Fruit fly (Drosophila melanogaster): ENCODE results near the gene csw.

csw gene

dm6 chrX:2125527-2126088 lies 31.6 kb downstream of the csw start:
- TF ChIP-seq h (optimal IDR thresholded peaks at IDR 0.05), result no peak
- TF ChIP-seq insv (optimal IDR thresholded peaks at IDR 0.05), result no peak
- TF ChIP-seq Myc (optimal IDR thresholded peaks at IDR 0.05), result no peak
- TF ChIP-seq ttk (optimal IDR thresholded peaks at IDR 0.05), result no peak
- TF ChIP-seq Sin3A (optimal IDR thresholded peaks at IDR 0.05), result no peak
- TF ChIP-seq psq (optimal IDR thresholded peaks at IDR 0.05), result no peak

dm6 chrX:2134226-2134880 lies 40.3 kb downstream of the csw start:
- TF ChIP-seq psq (optimal IDR thresholded peaks at IDR 0.05) (no peak), Sin3A (optimal IDR thresholded peaks at IDR 0.05) (no peak), insv (optimal IDR thresholded peaks at IDR 0.05) (no peak), Myc (optimal IDR thresholded peaks at IDR 0.05) (no peak), h (optimal IDR thresholded peaks at IDR 0.05) (no peak), ttk (optimal IDR thresholded peaks at IDR 0.05) (no peak)

- peak; percentile 81 for TF ChIP-seq ttk (optimal IDR thresholded peaks at IDR 0.05)
- TF ChIP-seq psq (optimal IDR thresholded peaks at IDR 0.05), result no peak
These were observed 41.1 kb downstream of the csw start for dm6 chrX:2134965-2135758.

- TF ChIP-seq insv (optimal IDR thresholded peaks at IDR 0.05), result no peak
- no peak for TF ChIP-seq psq (optimal IDR thresholded peaks at IDR 0.05)
- no peak for TF ChIP-seq Sin3A (optimal IDR thresholded peaks at IDR 0.05)
- TF ChIP-seq Myc (optimal IDR thresholded peaks at IDR 0.05), result no peak
- no peak for TF ChIP-seq ttk (optimal IDR thresholded peaks at IDR 0.05)
- no peak for TF ChIP-seq h (optimal IDR thresholded peaks at IDR 0.05)
These were observed 42.1 kb downstream of the csw start for dm6 chrX:2135868-2136787.

- TF ChIP-seq h (optimal IDR thresholded peaks at IDR 0.05) (no peak), insv (optimal IDR thresholded peaks at IDR 0.05) (no peak), psq (optimal IDR thresholded peaks at IDR 0.05) (no peak), Myc (optimal IDR thresholded peaks at IDR 0.05) (no peak), Sin3A (optimal IDR thresholded peaks at IDR 0.05) (no peak), ttk (optimal IDR thresholded peaks at IDR 0.05) (no peak)
These were observed 42.9 kb downstream of the csw start for dm6 chrX:2136831-2137452.

dm6 chrX:2137587-2138341 lies 43.7 kb downstream of the csw start:
- no peak for TF ChIP-seq insv (optimal IDR thresholded peaks at IDR 0.05)
- TF ChIP-seq Myc (optimal IDR thresholded peaks at IDR 0.05), result no peak
- TF ChIP-seq Sin3A (optimal IDR thresholded peaks at IDR 0.05), result no peak
- no peak for TF ChIP-seq ttk (optimal IDR thresholded peaks at IDR 0.05)
- no peak for TF ChIP-seq h (optimal IDR thresholded peaks at IDR 0.05)
- TF ChIP-seq psq (optimal IDR thresholded peaks at IDR 0.05), result no peak

DNA sequence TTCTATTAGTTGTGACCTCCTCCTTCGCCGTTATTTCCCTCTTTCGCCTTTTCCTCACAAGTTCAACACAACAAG lies 44.1 kb downstream of the csw start, which contains the start of gene ph-p:
Gene ph-p (minus strand): TSS at position 30 of the 75 bp plus-strand sequence.
- no peak for TF ChIP-seq insv (optimal IDR thresholded peaks at IDR 0.05)
- TF ChIP-seq Sin3A (optimal IDR thresholded peaks at IDR 0.05), result no peak
- TF ChIP-seq h (optimal IDR thresholded peaks at IDR 0.05), result no peak

DNA sequence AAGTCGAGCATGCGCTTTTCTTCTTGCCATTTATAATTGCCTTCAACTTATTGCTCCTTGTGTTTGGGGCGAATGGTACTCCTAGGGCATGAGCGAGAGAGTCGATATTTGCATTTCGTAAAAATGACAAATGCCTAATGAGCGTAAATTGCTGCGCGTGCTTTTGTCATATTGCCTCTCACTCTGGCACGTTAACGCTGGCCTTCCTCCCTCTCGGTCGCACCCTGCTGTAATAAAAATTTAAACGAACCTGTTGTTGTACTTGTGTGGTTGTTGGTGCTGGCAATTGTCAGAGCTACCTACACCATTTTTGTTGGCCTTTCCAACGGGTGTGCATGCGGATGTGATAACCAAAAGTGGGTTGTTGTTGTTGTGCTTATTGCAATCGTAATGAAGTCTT lies 44.4 kb downstream of the csw start:
- TF ChIP-seq psq (optimal IDR thresholded peaks at IDR 0.05) (no peak), ttk (optimal IDR thresholded peaks at IDR 0.05) (no peak), insv (optimal IDR thresholded peaks at IDR 0.05) (no peak), h (optimal IDR thresholded peaks at IDR 0.05) (no peak), Myc (optimal IDR thresholded peaks at IDR 0.05) (no peak), Sin3A (optimal IDR thresholded peaks at IDR 0.05) (no peak)

DNA sequence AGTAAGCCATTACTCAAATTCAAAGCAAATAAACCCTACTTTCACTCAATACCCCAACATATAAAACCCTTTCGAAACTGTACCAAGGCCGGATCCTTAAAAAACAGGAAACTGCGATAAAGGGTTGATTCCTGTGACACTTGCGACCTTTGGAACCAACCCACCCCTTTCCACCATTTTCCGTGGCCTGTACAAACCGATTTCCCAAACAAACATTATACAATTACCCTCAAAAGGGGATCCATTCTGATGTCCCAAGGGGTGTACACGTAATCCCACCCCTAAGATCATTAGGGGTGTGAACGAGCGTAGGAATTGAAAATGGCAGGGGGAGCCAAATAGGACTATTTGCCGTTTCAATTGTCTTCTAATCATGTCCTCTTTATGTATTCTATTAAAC lies 45.6 kb downstream of the csw start:
- TF ChIP-seq Myc (optimal IDR thresholded peaks at IDR 0.05) (no peak), psq (optimal IDR thresholded peaks at IDR 0.05) (no peak), insv (optimal IDR thresholded peaks at IDR 0.05) (no peak), Sin3A (optimal IDR thresholded peaks at IDR 0.05) (no peak), h (optimal IDR thresholded peaks at IDR 0.05) (no peak), ttk (optimal IDR thresholded peaks at IDR 0.05) (no peak)

DNA sequence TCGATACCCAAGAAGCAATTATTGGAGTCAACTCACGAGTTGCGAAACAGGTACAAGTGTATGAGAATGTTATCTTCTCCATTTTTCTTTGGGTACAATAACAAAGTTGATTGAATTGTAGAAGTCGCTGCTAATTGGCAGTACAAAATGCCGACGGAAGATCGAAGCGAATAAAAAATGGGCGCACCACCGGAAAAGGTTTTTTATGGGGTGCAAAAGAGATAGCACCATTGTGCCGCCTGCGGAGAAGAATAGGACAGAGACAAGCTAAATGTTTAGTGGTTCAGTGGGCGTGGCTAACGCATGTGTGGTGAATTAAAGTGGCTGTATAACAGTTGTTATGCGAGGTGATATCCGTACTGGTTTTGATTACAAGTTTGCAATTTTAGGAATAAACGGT lies 46.5 kb downstream of the csw start:
- TF ChIP-seq h (optimal IDR thresholded peaks at IDR 0.05) (no peak), psq (optimal IDR thresholded peaks at IDR 0.05) (no peak), Sin3A (optimal IDR thresholded peaks at IDR 0.05) (no peak), ttk (optimal IDR thresholded peaks at IDR 0.05) (no peak), Myc (optimal IDR thresholded peaks at IDR 0.05) (no peak), insv (optimal IDR thresholded peaks at IDR 0.05) (no peak)

DNA sequence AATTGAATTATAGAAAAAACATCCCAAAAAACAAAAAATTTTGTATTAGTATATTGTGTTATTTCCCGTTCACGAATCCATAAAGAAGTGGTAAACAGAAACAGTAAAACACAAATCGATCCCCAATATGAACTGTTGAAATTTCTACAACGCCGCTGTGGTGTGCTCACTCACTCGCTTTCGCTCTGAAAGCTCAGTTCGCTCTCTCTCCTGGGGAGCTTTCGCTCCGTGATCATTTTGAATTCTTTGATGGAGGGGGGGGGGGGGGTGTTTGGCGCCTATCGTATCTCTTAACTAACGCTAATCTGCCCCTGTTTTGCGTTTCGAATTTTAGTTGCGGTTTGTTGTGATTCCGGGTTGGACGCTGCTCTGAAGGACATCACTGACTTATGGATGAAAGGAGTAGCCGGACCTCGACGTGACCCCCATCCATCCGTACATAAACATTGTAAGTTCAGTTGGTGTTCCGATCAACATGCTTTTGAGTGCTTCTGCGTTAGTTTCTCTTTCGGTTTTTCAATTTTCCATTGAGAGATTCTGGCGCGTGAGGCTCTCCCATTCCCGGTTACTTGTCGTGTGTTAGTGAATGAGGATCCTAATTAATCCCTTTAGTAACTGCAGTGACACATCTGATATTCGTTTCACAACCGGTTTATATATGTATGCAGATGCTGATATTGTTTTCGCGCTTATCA lies 47.3 kb downstream of the csw start, which contains the start of gene D2hgdh:
Gene D2hgdh (plus strand): TSS at position 331 of the 695 bp plus-strand sequence.
- TF ChIP-seq psq (optimal IDR thresholded peaks at IDR 0.05), result no peak
- no peak for TF ChIP-seq Myc (optimal IDR thresholded peaks at IDR 0.05)
- TF ChIP-seq ttk (optimal IDR thresholded peaks at IDR 0.05), result no peak
- TF ChIP-seq h (optimal IDR thresholded peaks at IDR 0.05), result no peak

Measured in Kc167 (cell line).